Fruit fly (Drosophila melanogaster) whole organism, prepupa: ENCODE measurements around the gene colt.

Experiments used
- CG10631 ChIP-seq: fragments of 200-800 bp; sonication (Bioruptor generic); optimal IDR thresholded peaks from 2 replicates; lab custom pipeline; 2016; ENCODE audit warnings: missing biosample characterization, missing genetic modification characterization
- CG11294 ChIP-seq: fragments of 200-800 bp; sonication (Bioruptor generic); IDR thresholded peaks from 2 replicates; pipeline ENCODE4 v1.3.6; 2022; ENCODE audit warnings: missing biosample characterization, missing genetic modification characterization
- CG15336 ChIP-seq: fragments of 200-800 bp; sonication (Bioruptor generic); IDR thresholded peaks from 2 replicates; pipeline ENCODE4 v1.3.6; 2022; ENCODE audit warnings: missing biosample characterization, missing genetic modification characterization
- CG31627 ChIP-seq: fragments of 200-800 bp; sonication (Bioruptor generic); optimal IDR thresholded peaks from 3 replicates; lab custom pipeline; 2016; ENCODE audit warnings: missing biosample characterization, missing genetic modification characterization
- CG34406 ChIP-seq: fragments of 200-800 bp; sonication (Bioruptor generic); optimal IDR thresholded peaks from 3 replicates; lab custom pipeline; 2016; ENCODE audit warnings: missing biosample characterization, missing genetic modification characterization
- CG4318 ChIP-seq: fragments of 200-800 bp; sonication (Bioruptor generic); optimal IDR thresholded peaks from 3 replicates; lab custom pipeline; 2017; ENCODE audit warnings: missing biosample characterization, mild to moderate bottlenecking, missing genetic modification characterization
- CG6163 ChIP-seq: fragments of 200-800 bp; sonication (Bioruptor generic); IDR thresholded peaks from 3 replicates; pipeline ENCODE4 v1.3.6; 2022; ENCODE audit warnings: missing biosample characterization, missing genetic modification characterization
- CG8319 ChIP-seq: fragments of 200-800 bp; sonication (Bioruptor generic); optimal IDR thresholded peaks from 3 replicates; lab custom pipeline; 2016; ENCODE audit warnings: missing biosample characterization, missing genetic modification characterization
- Eip75B ChIP-seq: fragments of 200-800 bp; sonication (Bioruptor generic); optimal IDR thresholded peaks from 3 replicates; lab custom pipeline; 2016; ENCODE audit warnings: missing biosample characterization, missing genetic modification characterization
- Eip78C ChIP-seq: fragments of 200-800 bp; sonication (Bioruptor generic); peaks from one replicate; lab custom pipeline; 2016; ENCODE audit warnings: missing biosample characterization, missing genetic modification characterization
- Ets21C ChIP-seq: fragments of 200-800 bp; sonication (Bioruptor generic); optimal IDR thresholded peaks from 3 replicates; lab custom pipeline; 2016; ENCODE audit warnings: missing biosample characterization, missing genetic modification characterization
- Hr4 ChIP-seq: fragments of 200-800 bp; sonication (Bioruptor generic); optimal IDR thresholded peaks from 3 replicates; lab custom pipeline; 2016; ENCODE audit warnings: missing biosample characterization, missing genetic modification characterization
- Met ChIP-seq: fragments of 200-800 bp; sonication (Bioruptor generic); optimal IDR thresholded peaks from 3 replicates; lab custom pipeline; 2016; ENCODE audit warnings: missing biosample characterization, missing genetic modification characterization
- OdsH ChIP-seq: fragments of 200-800 bp; sonication (Bioruptor generic); optimal IDR thresholded peaks from 3 replicates; lab custom pipeline; 2016; ENCODE audit warnings: missing biosample characterization, missing genetic modification characterization
- cyc ChIP-seq: fragments of 200-800 bp; sonication (Bioruptor generic); optimal IDR thresholded peaks from 3 replicates; lab custom pipeline; 2016; ENCODE audit warnings: missing biosample characterization, missing genetic modification characterization
- dac ChIP-seq: fragments of 200-800 bp; sonication (Bioruptor generic); optimal IDR thresholded peaks from 2 replicates; lab custom pipeline; 2017; ENCODE audit warnings: missing biosample characterization, mild to moderate bottlenecking, missing genetic modification characterization
- dsx ChIP-seq: fragments of 200-800 bp; optimal IDR thresholded peaks from 3 replicates; lab custom pipeline; 2019; ENCODE audit warnings: missing biosample characterization, mild to moderate bottlenecking, missing genetic modification characterization, moderate library complexity; ENCODE audit not compliant: poor library complexity, severe bottlenecking
- eg ChIP-seq: fragments of 200-800 bp; sonication (Bioruptor generic); IDR thresholded peaks from 3 replicates; pipeline ENCODE4 v1.3.6; 2022; ENCODE audit warnings: missing biosample characterization, missing genetic modification characterization
- fd59A ChIP-seq: fragments of 200-800 bp; sonication (Bioruptor generic); optimal IDR thresholded peaks from 2 replicates; lab custom pipeline; 2017; ENCODE audit warnings: missing biosample characterization, mild to moderate bottlenecking, missing genetic modification characterization, missing genetic modification reagents
- lz ChIP-seq: fragments of 200-800 bp; sonication (Bioruptor generic); optimal IDR thresholded peaks from 3 replicates; lab custom pipeline; 2016; ENCODE audit warnings: missing biosample characterization, missing genetic modification characterization
- net ChIP-seq: fragments of 200-800 bp; sonication (Bioruptor generic); optimal IDR thresholded peaks from 3 replicates; lab custom pipeline; 2016; ENCODE audit warnings: missing biosample characterization, missing genetic modification characterization
- pdm3 ChIP-seq: fragments of 200-800 bp; sonication (Bioruptor generic); optimal IDR thresholded peaks from 3 replicates; lab custom pipeline; 2016; ENCODE audit warnings: missing biosample characterization, missing genetic modification characterization
- salr ChIP-seq, 2 experiments: fragments of 200-800 bp; sonication (Bioruptor generic); optimal IDR thresholded peaks; 3 replicates each; lab custom pipeline; 2016 to 2018; ENCODE audit warnings: missing biosample characterization in 2 of 2, missing genetic modification characterization in 2 of 2, mild to moderate bottlenecking in 1 of 2
- svp ChIP-seq: fragments of 200-800 bp; sonication (Bioruptor generic); peaks from one replicate; lab custom pipeline; 2016; ENCODE audit warnings: missing biosample characterization, missing genetic modification characterization
- topi ChIP-seq: fragments of 200-800 bp; sonication (Bioruptor generic); optimal IDR thresholded peaks from 3 replicates; lab custom pipeline; 2016; ENCODE audit warnings: missing biosample characterization, missing genetic modification characterization

Gene colt

DNA sequence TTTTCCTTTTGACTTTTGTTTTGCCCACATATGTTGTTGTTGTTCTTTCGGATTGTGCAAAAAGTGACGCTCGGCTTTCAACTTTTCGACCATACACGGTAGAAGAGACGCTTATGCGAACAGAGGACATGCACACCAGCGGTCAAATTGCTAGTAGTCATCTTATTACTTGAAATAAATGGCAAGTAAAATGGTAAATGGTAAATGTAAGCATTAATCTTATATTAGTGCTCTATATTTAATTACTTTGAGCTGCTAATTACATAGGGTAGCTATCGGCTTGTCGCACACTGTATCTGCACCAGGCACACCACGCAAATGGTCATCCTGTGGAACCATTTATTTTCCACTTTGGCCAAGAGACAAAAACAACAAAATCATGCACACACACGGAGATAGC is 48.6 kb downstream of the colt start:
- TF ChIP-seq Eip78C (GFP tag; lab: Kevin White, UChicago) = peak; percentile 40
- no peak for TF ChIP-seq CG31627 (GFP tag; lab: Kevin White, UChicago)
- TF ChIP-seq CG4318 (GFP tag; lab: Kevin White, UChicago) = no peak
- peak; percentile 3 for TF ChIP-seq Hr4 (GFP tag; lab: Kevin White, UChicago)
- no peak for TF ChIP-seq cyc (GFP tag; lab: Kevin White, UChicago)
- TF ChIP-seq salr (GFP tag; optimal IDR thresholded peaks at IDR 0.05; lab: Kevin White, UChicago) = no peak
- no peak for TF ChIP-seq CG11294 (GFP tag; lab: Robert Waterston, UW)
- TF ChIP-seq pdm3 (GFP tag; lab: Kevin White, UChicago) = no peak
- no peak for TF ChIP-seq dac (GFP tag; lab: Kevin White, UChicago)
- peak; percentile 4 for TF ChIP-seq fd59A (GFP tag; lab: Kevin White, UChicago)
- TF ChIP-seq Met (GFP tag; lab: Kevin White, UChicago) = no peak
- TF ChIP-seq eg = 0 out of 3 replicates have a peak, but pooled peaks have one; percentile 21
- no peak for TF ChIP-seq Eip75B (GFP tag; lab: Kevin White, UChicago)
- TF ChIP-seq CG10631 (GFP tag; lab: Kevin White, UChicago) = no peak
- TF ChIP-seq CG6163 (GFP tag; lab: Robert Waterston, UW) = 0 out of 3 replicates have a peak, but pooled peaks have one; percentile 22
- peak; percentile 65 for TF ChIP-seq svp (GFP tag; lab: Kevin White, UChicago)

DNA sequence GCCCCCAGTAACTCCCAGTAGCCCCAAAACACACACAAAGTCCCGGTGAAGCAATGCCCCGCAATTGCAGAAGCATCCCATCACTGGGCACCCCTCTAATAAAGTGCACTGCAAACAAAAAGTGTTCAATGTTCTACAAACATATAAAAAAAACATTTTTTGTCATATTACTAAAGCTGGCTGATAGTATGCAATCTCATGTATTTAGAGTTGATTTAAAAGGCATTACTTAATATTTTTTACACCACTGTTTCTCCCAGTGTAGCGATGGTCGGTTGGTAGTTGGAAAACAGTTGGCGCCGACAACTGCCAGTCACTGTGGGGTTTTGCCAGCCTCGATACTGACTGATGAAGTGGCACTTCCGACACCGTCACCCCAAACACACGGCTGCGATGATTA is 49.5 kb downstream of the colt start:
- TF ChIP-seq CG15336 (peak; percentile 32; the same call in 1 of the 2 replicates), CG8319 (GFP tag; lab: Kevin White, UChicago) (no peak), OdsH (GFP tag; lab: Kevin White, UChicago) (peak; percentile 14), CG6163 (GFP tag; lab: Robert Waterston, UW) (0 out of 3 replicates have a peak, but pooled peaks have one; percentile 18), Ets21C (GFP tag; lab: Kevin White, UChicago) (peak; percentile 4), CG34406 (GFP tag; lab: Kevin White, UChicago) (no peak), pdm3 (GFP tag; lab: Kevin White, UChicago) (peak; percentile 2), dac (GFP tag; lab: Kevin White, UChicago) (no peak), CG11294 (GFP tag; lab: Robert Waterston, UW) (no peak), dsx (GFP tag; lab: Kevin White, UChicago) (no peak), svp (GFP tag; lab: Kevin White, UChicago) (peak; percentile 48), Eip78C (GFP tag; lab: Kevin White, UChicago) (peak; percentile 41), net (peak; percentile 1), topi (GFP tag; lab: Kevin White, UChicago) (no peak), lz (GFP tag; lab: Kevin White, UChicago) (peak; percentile 2)
